Worm (Caenorhabditis elegans) whole organism, late embryonic: ENCODE data around the gene H20J04.6.

ENCODE experiments used
- C38D4.7 ChIP-seq: fragments of 200-800 bp; sonication (Bioruptor generic); optimal IDR thresholded peaks from 2 replicates; lab custom pipeline; 2018; ENCODE audit warnings: mild to moderate bottlenecking, missing genetic modification characterization, moderate library complexity, missing compliant biosample characterization
- F13H6.1 ChIP-seq: sonication (generic microtip); optimal IDR thresholded peaks from 2 replicates; lab custom pipeline; 2016; ENCODE audit warnings: missing genetic modification characterization, missing compliant biosample characterization
- K02D7.2 ChIP-seq: sonication (generic microtip); optimal IDR thresholded peaks from 2 replicates; lab custom pipeline; 2017; ENCODE audit warnings: mild to moderate bottlenecking, missing genetic modification characterization, missing compliant biosample characterization
- T23F11.4 ChIP-seq: fragments of 200-800 bp; sonication (Bioruptor generic); optimal IDR thresholded peaks from 2 replicates; lab custom pipeline; 2018; ENCODE audit warnings: mild to moderate bottlenecking, missing genetic modification characterization, missing compliant biosample characterization
- ahr-1 ChIP-seq: sonication (generic microtip); optimal IDR thresholded peaks from 2 replicates; lab custom pipeline; 2016; ENCODE audit warnings: missing genetic modification characterization, missing compliant biosample characterization
- ceh-18 ChIP-seq: sonication (generic microtip); optimal IDR thresholded peaks from 2 replicates; lab custom pipeline; 2016; ENCODE audit warnings: missing genetic modification characterization, missing compliant biosample characterization
- ceh-19 ChIP-seq: fragments of 200-800 bp; sonication (Bioruptor generic); optimal IDR thresholded peaks from 2 replicates; lab custom pipeline; 2018; ENCODE audit warnings: mild to moderate bottlenecking, missing genetic modification characterization, missing compliant biosample characterization
- ceh-2 ChIP-seq: sonication (generic microtip); optimal IDR thresholded peaks from 2 replicates; lab custom pipeline; 2016; ENCODE audit warnings: missing genotype, missing genetic modification characterization, missing compliant biosample characterization
- ceh-31 ChIP-seq: sonication (generic microtip); optimal IDR thresholded peaks from 2 replicates; lab custom pipeline; 2016; ENCODE audit warnings: missing genetic modification characterization, missing compliant biosample characterization
- ceh-34 ChIP-seq: sonication (generic microtip); optimal IDR thresholded peaks from 2 replicates; lab custom pipeline; 2016; ENCODE audit warnings: mild to moderate bottlenecking, missing genetic modification characterization, missing compliant biosample characterization
- ceh-48 ChIP-seq: sonication (generic microtip); optimal IDR thresholded peaks from 2 replicates; lab custom pipeline; 2016; ENCODE audit warnings: missing genetic modification characterization, inconsistent platforms, missing compliant biosample characterization
- ceh-6 ChIP-seq: fragments of 200-800 bp; sonication (Bioruptor generic); optimal IDR thresholded peaks from 2 replicates; lab custom pipeline; 2018; ENCODE audit warnings: mild to moderate bottlenecking, missing genetic modification characterization, missing compliant biosample characterization
- ceh-9 ChIP-seq: sonication (generic microtip); optimal IDR thresholded peaks from 2 replicates; lab custom pipeline; 2016; ENCODE audit warnings: mild to moderate bottlenecking, missing genetic modification characterization, inconsistent platforms, missing compliant biosample characterization
- dmd-4 ChIP-seq: sonication (generic microtip); optimal IDR thresholded peaks from 2 replicates; lab custom pipeline; 2016; ENCODE audit warnings: borderline replicate concordance, missing genetic modification characterization, missing compliant biosample characterization
- elt-2 ChIP-seq: sonication (generic microtip); optimal IDR thresholded peaks from 2 replicates; lab custom pipeline; 2016; ENCODE audit warnings: missing genetic modification reagents, missing genetic modification characterization, missing compliant biosample characterization
- elt-4 ChIP-seq: sonication (generic microtip); optimal IDR thresholded peaks from 2 replicates; lab custom pipeline; 2016; ENCODE audit warnings: missing genetic modification characterization, missing compliant biosample characterization
- ets-4 ChIP-seq: sonication (generic microtip); optimal IDR thresholded peaks from 2 replicates; lab custom pipeline; 2016; ENCODE audit warnings: missing genetic modification characterization, missing compliant biosample characterization
- fax-1 ChIP-seq: sonication (generic microtip); optimal IDR thresholded peaks from 2 replicates; lab custom pipeline; 2016; ENCODE audit warnings: missing genotype, missing genetic modification characterization, missing compliant biosample characterization
- fkh-6 ChIP-seq: sonication (generic microtip); optimal IDR thresholded peaks from 2 replicates; lab custom pipeline; 2016; ENCODE audit warnings: missing genetic modification characterization, missing compliant biosample characterization
- gmeb-2 ChIP-seq: sonication (generic microtip); optimal IDR thresholded peaks from 2 replicates; lab custom pipeline; 2016; ENCODE audit warnings: missing genetic modification characterization, inconsistent platforms, missing compliant biosample characterization
- hlh-30 ChIP-seq: sonication (generic microtip); optimal IDR thresholded peaks from 2 replicates; lab custom pipeline; 2017; ENCODE audit warnings: antibody characterized with exemption, missing genetic modification characterization, missing compliant biosample characterization; ENCODE audit not compliant: insufficient read depth
- hlh-6 ChIP-seq: sonication (generic microtip); optimal IDR thresholded peaks from 2 replicates; lab custom pipeline; 2016; ENCODE audit warnings: missing genotype, missing genetic modification characterization, missing compliant biosample characterization
- lin-11 ChIP-seq: fragments of 200-800 bp; sonication (Bioruptor generic); optimal IDR thresholded peaks from 2 replicates; lab custom pipeline; 2018; ENCODE audit warnings: mild to moderate bottlenecking, missing genetic modification characterization, missing compliant biosample characterization
- madf-2 ChIP-seq: sonication (generic microtip); optimal IDR thresholded peaks from 2 replicates; lab custom pipeline; 2017; ENCODE audit warnings: missing genetic modification characterization, missing compliant biosample characterization
- nfya-1 ChIP-seq: sonication (generic microtip); optimal IDR thresholded peaks from 2 replicates; lab custom pipeline; 2017; ENCODE audit warnings: missing genetic modification characterization, mild to moderate bottlenecking, missing compliant biosample characterization, antibody characterized with exemption, moderate library complexity
- nhr-11 ChIP-seq: fragments of 150-350 bp; optimal IDR thresholded peaks from 2 replicates; lab custom pipeline; 2014; ENCODE audit warnings: missing biosample characterization, missing genetic modification characterization
- npax-4 ChIP-seq: sonication (generic microtip); optimal IDR thresholded peaks from 2 replicates; lab custom pipeline; 2016; ENCODE audit warnings: missing genetic modification characterization, missing compliant biosample characterization
- odd-2 ChIP-seq: sonication (generic microtip); optimal IDR thresholded peaks from 2 replicates; lab custom pipeline; 2017; ENCODE audit warnings: antibody characterized with exemption, mild to moderate bottlenecking, missing genetic modification characterization, missing compliant biosample characterization
- pag-3 ChIP-seq: sonication (generic microtip); optimal IDR thresholded peaks from 2 replicates; lab custom pipeline; 2016; ENCODE audit warnings: missing compliant biosample characterization, missing genetic modification characterization, borderline replicate concordance
- pax-1 ChIP-seq: fragments of 150-350 bp; optimal IDR thresholded peaks from 2 replicates; lab custom pipeline; 2014; ENCODE audit warnings: missing biosample characterization, missing genetic modification characterization
- pha-4 ChIP-seq: fragments of 150-350 bp; optimal IDR thresholded peaks from 2 replicates; lab custom pipeline; 2018; ENCODE audit warnings: missing biosample characterization, missing genetic modification reagents, missing genetic modification characterization
- pqm-1 ChIP-seq: sonication (generic microtip); optimal IDR thresholded peaks from 2 replicates; lab custom pipeline; 2016; ENCODE audit warnings: missing genetic modification characterization, missing compliant biosample characterization
- pros-1 ChIP-seq: fragments of 150-350 bp; optimal IDR thresholded peaks from 2 replicates; lab custom pipeline; 2014; ENCODE audit warnings: missing biosample characterization, missing genetic modification reagents, missing genetic modification characterization
- rnt-1 ChIP-seq: sonication (generic microtip); optimal IDR thresholded peaks from 2 replicates; lab custom pipeline; 2016; ENCODE audit warnings: missing genetic modification characterization, missing compliant biosample characterization
- sdc-2 ChIP-seq: sonication (generic microtip); optimal IDR thresholded peaks from 2 replicates; lab custom pipeline; 2016; ENCODE audit warnings: missing genotype, missing genetic modification characterization, missing compliant biosample characterization
- sox-4 ChIP-seq: sonication (generic microtip); optimal IDR thresholded peaks from 2 replicates; lab custom pipeline; 2017; ENCODE audit warnings: mild to moderate bottlenecking, missing genetic modification characterization, inconsistent platforms, missing compliant biosample characterization
- tbx-2 ChIP-seq: sonication (generic microtip); optimal IDR thresholded peaks from 2 replicates; lab custom pipeline; 2016; ENCODE audit warnings: missing genetic modification characterization, missing compliant biosample characterization
- ttx-3 ChIP-seq: sonication (generic microtip); optimal IDR thresholded peaks from 2 replicates; lab custom pipeline; 2016; ENCODE audit warnings: missing genetic modification reagents, missing genetic modification characterization, missing compliant biosample characterization
- unc-3 ChIP-seq, 2 experiments: fragments of 200-800 bp in 1 of 2; sonication (Bioruptor generic) in 1 of 2; sonication (generic microtip) in 1 of 2; conservative IDR thresholded peaks in 1 of 2; optimal IDR thresholded peaks in 1 of 2; 2 replicates each; pipeline versions ENCODE4 v1.3.6 to Lab custom; 2016 to 2022; ENCODE audit warnings: missing compliant biosample characterization in 2 of 2, missing genetic modification characterization in 2 of 2, missing genetic modification reagents in 1 of 2
- unc-42 ChIP-seq: sonication (generic microtip); optimal IDR thresholded peaks from 2 replicates; lab custom pipeline; 2016; ENCODE audit warnings: missing genotype, missing genetic modification characterization, missing compliant biosample characterization
- unc-86 ChIP-seq: sonication (generic microtip); optimal IDR thresholded peaks from 2 replicates; lab custom pipeline; 2016; ENCODE audit warnings: missing genetic modification characterization, missing compliant biosample characterization
- zip-5 ChIP-seq: sonication (generic microtip); optimal IDR thresholded peaks from 2 replicates; lab custom pipeline; 2016; ENCODE audit warnings: missing genetic modification characterization, missing compliant biosample characterization
- ztf-16 ChIP-seq: sonication (generic microtip); optimal IDR thresholded peaks from 2 replicates; lab custom pipeline; 2017; ENCODE audit warnings: missing genetic modification characterization, missing compliant biosample characterization

Gene H20J04.6

DNA sequence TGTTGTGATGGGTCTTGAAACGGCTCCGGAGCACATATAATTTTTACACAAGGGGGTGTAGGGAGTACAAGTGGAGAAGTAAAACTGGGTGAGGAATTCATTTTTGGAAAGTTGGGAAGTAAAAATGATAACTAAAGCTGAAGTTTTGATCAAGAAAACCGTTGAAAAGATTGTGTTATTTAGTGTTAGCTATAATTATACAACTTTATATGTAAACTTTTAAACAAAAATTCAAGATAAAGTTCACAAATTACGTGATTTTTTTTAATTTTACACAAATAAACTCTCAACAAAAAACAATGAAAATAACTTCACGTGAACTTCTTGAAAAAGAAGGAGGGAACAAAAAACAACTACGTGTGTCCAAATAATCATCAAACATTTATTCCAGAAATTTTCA lies 32.2 kb downstream of the H20J04.6 start, which contains the start of the genes H20J04.7 and H20J04.1:
Gene H20J04.7 (minus strand): TSS at position 101 of the 400 bp plus-strand sequence.
Gene H20J04.1 (plus strand): TSS at position 397 of the 400 bp plus-strand sequence.
- TF ChIP-seq ceh-34 (tag; lab: Kevin White, UChicago) (no peak), fax-1 (tag; lab: Kevin White, UChicago) (no peak), elt-2 (tag; lab: Kevin White, UChicago) (no peak), pag-3 (tag; lab: Kevin White, UChicago) (no peak), ztf-16 (no peak), nhr-11 (tag; lab: Kevin White, UChicago) (no peak), lin-11 (tag; lab: Kevin White, UChicago) (no peak), pqm-1 (tag; lab: Kevin White, UChicago) (no peak), ceh-18 (tag; lab: Kevin White, UChicago) (no peak), ceh-48 (tag; lab: Kevin White, UChicago) (no peak), tbx-2 (tag; lab: Kevin White, UChicago) (no peak), ttx-3 (tag; lab: Kevin White, UChicago) (no peak), ahr-1 (no peak), ceh-9 (tag; lab: Kevin White, UChicago) (no peak), madf-2 (tag; lab: Kevin White, UChicago) (no peak)

DNA sequence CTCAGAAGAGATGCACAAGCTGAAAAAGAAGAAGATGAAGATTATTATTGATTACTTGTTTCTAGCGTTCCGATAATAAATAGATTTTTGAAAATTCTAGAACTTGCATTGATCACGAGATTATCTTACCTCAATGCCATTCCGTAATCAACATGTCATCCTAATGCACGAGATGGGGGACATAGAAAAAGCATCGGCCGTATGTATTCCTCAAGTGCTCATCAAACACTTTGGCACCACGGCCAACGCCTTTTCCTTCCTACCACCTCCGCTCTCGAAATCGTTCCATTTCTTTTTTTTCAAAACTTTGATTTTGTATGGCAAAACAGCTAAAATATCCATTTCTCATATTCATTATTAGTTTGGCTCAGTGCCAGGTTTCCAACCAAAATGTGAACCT lies 35.7 kb downstream of the H20J04.6 start, which contains the start of gene lat-2:
Gene lat-2 (plus strand): TSS at position 301 of the 400 bp plus-strand sequence.
- TF ChIP-seq npax-4 (no peak), pax-1 (tag; lab: Kevin White, UChicago) (no peak)

DNA sequence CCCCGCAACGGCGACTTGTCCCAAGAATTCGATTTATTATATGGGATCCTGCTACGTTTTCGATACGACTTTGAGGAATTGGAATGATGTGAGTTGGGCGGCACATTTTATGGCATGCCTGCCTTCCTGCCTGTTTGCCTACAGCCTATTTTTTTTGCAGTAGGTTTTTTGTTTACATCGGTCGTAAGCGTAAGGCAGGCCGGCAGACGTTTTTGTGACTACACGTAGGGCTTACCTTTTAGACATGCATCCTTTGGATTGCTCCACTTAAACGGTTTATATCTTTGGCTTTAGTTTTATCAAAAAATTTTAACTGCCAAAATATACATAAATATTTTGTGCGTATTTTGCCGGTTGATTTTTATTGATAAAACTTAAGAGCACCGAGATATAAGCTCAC lies 36.2 kb downstream of the H20J04.6 start:
- no peak for TF ChIP-seq ttx-3 (tag; lab: Kevin White, UChicago)
- no peak for TF ChIP-seq ceh-31 (tag; lab: Kevin White, UChicago)
- no peak for TF ChIP-seq odd-2 (tag; lab: Kevin White, UChicago)
- no peak for TF ChIP-seq rnt-1 (tag; lab: Kevin White, UChicago)
- no peak for TF ChIP-seq pros-1 (tag; lab: Kevin White, UChicago)
- no peak for TF ChIP-seq lin-11 (tag; lab: Kevin White, UChicago)
- TF ChIP-seq pag-3 (tag; lab: Kevin White, UChicago), result no peak
- no peak for TF ChIP-seq sox-4 (tag; lab: Kevin White, UChicago)
- TF ChIP-seq unc-3 (GFP tag; conservative IDR thresholded peaks at IDR 0.05; lab: Robert Waterston, UW), result no peak
- TF ChIP-seq unc-3 (tag; optimal IDR thresholded peaks at IDR 0.05; lab: Kevin White, UChicago), result no peak
- TF ChIP-seq fax-1 (tag; lab: Kevin White, UChicago), result no peak
- no peak for TF ChIP-seq unc-42
- TF ChIP-seq elt-4 (tag; lab: Kevin White, UChicago), result no peak
- TF ChIP-seq hlh-6 (tag; lab: Kevin White, UChicago), result no peak
- TF ChIP-seq T23F11.4 (GFP tag; lab: Kevin White, UChicago), result no peak
- no peak for TF ChIP-seq gmeb-2 (tag; lab: Kevin White, UChicago)
- TF ChIP-seq ceh-19 (GFP tag; lab: Kevin White, UChicago), result no peak
- no peak for TF ChIP-seq ets-4 (tag; lab: Kevin White, UChicago)
- TF ChIP-seq fkh-6 (tag; lab: Kevin White, UChicago), result no peak
- no peak for TF ChIP-seq ztf-16
- no peak for TF ChIP-seq ceh-6
- TF ChIP-seq, all 69 proteins: peak for 0

DNA sequence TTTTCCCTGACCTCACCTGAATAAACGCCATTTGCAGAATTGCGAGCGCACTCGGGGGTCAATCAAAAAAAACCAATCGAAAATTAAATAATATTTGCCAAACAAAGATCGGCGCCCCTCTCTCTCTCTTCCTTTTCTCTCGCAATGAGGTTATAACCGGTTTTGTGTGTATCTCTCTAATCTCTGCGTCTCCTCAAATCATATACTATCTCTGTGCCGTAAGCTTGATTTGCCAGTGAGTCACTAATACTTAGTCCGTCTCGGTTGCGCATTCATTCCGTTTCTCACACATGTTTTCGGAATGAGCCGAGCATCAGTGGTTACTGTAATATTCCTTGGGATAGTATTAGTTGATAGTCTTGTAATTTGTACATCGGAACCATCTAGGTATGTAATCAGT lies 39.0 kb downstream of the H20J04.6 start:
- no peak for TF ChIP-seq nfya-1
- no peak for TF ChIP-seq hlh-30 (tag; lab: Kevin White, UChicago)
- no peak for TF ChIP-seq rnt-1 (tag; lab: Kevin White, UChicago)

DNA sequence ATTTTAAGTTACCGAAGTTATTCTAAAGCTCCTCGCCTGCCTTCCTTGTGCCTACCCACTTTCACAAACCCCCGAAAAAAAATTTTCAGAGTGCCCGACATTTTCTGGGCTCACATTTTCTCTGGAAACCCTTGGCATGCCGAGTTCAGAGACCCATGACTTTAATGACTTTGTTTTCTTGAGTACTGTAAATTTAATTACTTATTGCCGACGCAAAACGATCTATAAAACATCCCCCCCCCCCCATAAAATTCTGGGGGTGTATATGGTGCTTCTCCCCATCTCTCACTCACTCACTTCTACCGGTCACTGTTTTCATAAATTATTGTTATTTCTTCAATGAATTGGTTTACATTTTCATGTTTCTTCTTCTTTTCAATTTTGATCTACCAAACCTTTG lies 44.9 kb downstream of the H20J04.6 start, which contains the start of gene try-9:
Gene try-9 (plus strand): TSS at position 301 of the 400 bp plus-strand sequence.
- no peak for TF ChIP-seq ceh-2 (tag; lab: Kevin White, UChicago)
- TF ChIP-seq ahr-1, result no peak
- no peak for TF ChIP-seq gmeb-2 (tag; lab: Kevin White, UChicago)
- TF ChIP-seq C38D4.7 (GFP tag; lab: Kevin White, UChicago), result no peak
- no peak for TF ChIP-seq ceh-19 (GFP tag; lab: Kevin White, UChicago)
- no peak for TF ChIP-seq ets-4 (tag; lab: Kevin White, UChicago)
- TF ChIP-seq dmd-4, result no peak
- TF ChIP-seq hlh-30 (tag; lab: Kevin White, UChicago), result no peak
- TF ChIP-seq K02D7.2 (tag; lab: Kevin White, UChicago), result no peak
- TF ChIP-seq unc-42, result no peak
- no peak for TF ChIP-seq sox-4 (tag; lab: Kevin White, UChicago)
- TF ChIP-seq sdc-2 (tag; lab: Kevin White, UChicago), result no peak
- no peak for TF ChIP-seq zip-5 (tag; lab: Kevin White, UChicago)
- no peak for TF ChIP-seq T23F11.4 (GFP tag; lab: Kevin White, UChicago)
- no peak for TF ChIP-seq ceh-31 (tag; lab: Kevin White, UChicago)
- TF ChIP-seq pha-4 (tag; lab: Kevin White, UChicago), result no peak
- TF ChIP-seq F13H6.1 (tag; lab: Kevin White, UChicago), result no peak
- TF ChIP-seq unc-86 (tag; lab: Kevin White, UChicago), result no peak
